Fruit fly (Drosophila melanogaster): ENCODE data around the gene Usp12-46.
A peak's percentile ranks its signal among the peaks of the same experiment; 100 is the strongest.

Gene Usp12-46

dm6 chr3R:22753895-22754774 lies 3.4 kb downstream of the Usp12-46 start (continued):
- TF ChIP-seq yki (optimal IDR thresholded peaks at IDR 0.05): no peak
- peak; percentile 52 for TF ChIP-seq ATbp (GFP tag; optimal IDR thresholded peaks at IDR 0.05)
- TF ChIP-seq CG14050 (GFP tag; IDR thresholded peaks at IDR 0.05): peak; percentile 36; the same call in 2 of the 3 replicates
- no peak for TF ChIP-seq Hey (tag; optimal IDR thresholded peaks at IDR 0.05)
- TF ChIP-seq CTCF (GFP tag; optimal IDR thresholded peaks at IDR 0.05): peak; percentile 31
- TF ChIP-seq Hand (GFP tag; optimal IDR thresholded peaks at IDR 0.05): no peak
- no peak for TF ChIP-seq CG14965 (GFP tag; optimal IDR thresholded peaks at IDR 0.05; ENCODE audit: borderline replicate concordance)
- TF ChIP-seq zen (tag; optimal IDR thresholded peaks at IDR 0.05): no peak
- TF ChIP-seq Bdp1 (GFP tag; optimal IDR thresholded peaks at IDR 0.05): no peak
- no peak for TF ChIP-seq kni (GFP tag; optimal IDR thresholded peaks at IDR 0.05)
- no peak for TF ChIP-seq CG9876 (GFP tag; optimal IDR thresholded peaks at IDR 0.05)
- TF ChIP-seq Lim3 (GFP tag; IDR thresholded peaks at IDR 0.05): no peak
- TF ChIP-seq h (optimal IDR thresholded peaks at IDR 0.05): no peak
- peak; percentile 59 for TF ChIP-seq fd96Cb (tag; optimal IDR thresholded peaks at IDR 0.05)
- peak; percentile 70; the same call in 2 of the 3 replicates for TF ChIP-seq ken (GFP tag; IDR thresholded peaks at IDR 0.05)
- peak in 1 of 2 experiments; percentile 78 for TF ChIP-seq Dfd (GFP tag; optimal IDR thresholded peaks at IDR 0.05)
- no peak for TF ChIP-seq CG3838 (GFP tag; optimal IDR thresholded peaks at IDR 0.05)
- peak; percentile 41 for TF ChIP-seq CG7987 (GFP tag; optimal IDR thresholded peaks at IDR 0.05)
- TF ChIP-seq Dref (GFP tag; IDR thresholded peaks at IDR 0.05): 0 out of 2 replicates have a peak, but pooled peaks have one; percentile 11
- TF ChIP-seq CG7745 (tag; optimal IDR thresholded peaks at IDR 0.05): no peak
- peak; percentile 11 for TF ChIP-seq trh (GFP tag; optimal IDR thresholded peaks at IDR 0.05)
- peak; percentile 87 for TF ChIP-seq z (GFP tag; IDR thresholded peaks at IDR 0.05)
- no peak for TF ChIP-seq Dip2 (GFP tag; IDR thresholded peaks at IDR 0.05)
- peak; percentile 27 for TF ChIP-seq CG7372 (GFP tag; IDR thresholded peaks at IDR 0.05)
- TF ChIP-seq CG4404 (GFP tag; IDR thresholded peaks at IDR 0.05): no peak
- TF ChIP-seq CG2712 (tag; optimal IDR thresholded peaks at IDR 0.05): peak; percentile 56
- TF ChIP-seq CG15073 (GFP tag; optimal IDR thresholded peaks at IDR 0.05): no peak
- TF ChIP-seq CG8388 (GFP tag; optimal IDR thresholded peaks at IDR 0.05): peak; percentile 52
- TF ChIP-seq fd102C (GFP tag; optimal IDR thresholded peaks at IDR 0.05): no peak
- TF ChIP-seq oc (tag; optimal IDR thresholded peaks at IDR 0.05): no peak
- TF ChIP-seq CG1602 (GFP tag; optimal IDR thresholded peaks at IDR 0.05): peak; percentile 43
- TF ChIP-seq bcd (GFP tag; optimal IDR thresholded peaks at IDR 0.05): peak; percentile 72
- peak; percentile 38 for TF ChIP-seq Hmx (GFP tag; optimal IDR thresholded peaks at IDR 0.05)
- peak; percentile 49 for TF ChIP-seq CG17385 (GFP tag; optimal IDR thresholded peaks at IDR 0.05)
- TF ChIP-seq ttk (GFP tag; IDR thresholded peaks at IDR 0.05): peak; percentile 9; the same call in 1 of the 2 replicates
- TF ChIP-seq Usf (GFP tag; optimal IDR thresholded peaks at IDR 0.05): no peak
- TF ChIP-seq CG18599 (GFP tag; optimal IDR thresholded peaks at IDR 0.05): peak; percentile 23
- TF ChIP-seq br (optimal IDR thresholded peaks at IDR 0.05): no peak
- no peak for TF ChIP-seq corto (GFP tag; optimal IDR thresholded peaks at IDR 0.05)
- TF ChIP-seq Spps (tag; optimal IDR thresholded peaks at IDR 0.05): no peak
- TF ChIP-seq Oaz (GFP tag; IDR thresholded peaks at IDR 0.05): peak; percentile 23; the same call in 1 of the 2 replicates
- peak; percentile 67 for TF ChIP-seq Six4 (GFP tag; optimal IDR thresholded peaks at IDR 0.05)
- TF ChIP-seq Xrp1 (GFP tag; IDR thresholded peaks at IDR 0.05): peak; percentile 39; the same call in 1 of the 2 replicates
- peak; percentile 42 for TF ChIP-seq CG13123 (GFP tag; optimal IDR thresholded peaks at IDR 0.05)
- TF ChIP-seq sr (GFP tag; IDR thresholded peaks at IDR 0.05): 0 out of 3 replicates have a peak, but pooled peaks have one; percentile 28
- TF ChIP-seq CG4730 (GFP tag; IDR thresholded peaks at IDR 0.05): peak; percentile 27
- peak; percentile 84 for TF ChIP-seq CG30403 (GFP tag; optimal IDR thresholded peaks at IDR 0.05)
- no peak; the same call in 2 of the 3 replicates for TF ChIP-seq B-H1 (GFP tag; IDR thresholded peaks at IDR 0.05)
- TF ChIP-seq ems (GFP tag; optimal IDR thresholded peaks at IDR 0.05): peak; percentile 9
- no peak for TF ChIP-seq CG4617 (GFP tag; optimal IDR thresholded peaks at IDR 0.05; ENCODE audit: borderline replicate concordance)
- no peak for TF ChIP-seq peb (GFP tag; IDR thresholded peaks at IDR 0.05)

All from whole organism, embryonic.